Worm (Caenorhabditis elegans): ENCODE results near the gene Y39G8B.2.

ce11 chrII:13991741-13992140, 15.7 kb upstream of the Y39G8B.2 start, which contains the start of gene Y39G8B.5:
- TF ChIP-seq fkh-10 (GFP tag; optimal IDR thresholded peaks at IDR 0.05) = no peak
- TF ChIP-seq ceh-22 (tag; optimal IDR thresholded peaks at IDR 0.05) = no peak
